Worm (Caenorhabditis elegans) whole organism, L4 larva: ENCODE data around the gene F43C11.7.

ENCODE experiments used
- D1046.2 ChIP-seq: fragments of 200-800 bp; sonication (Bioruptor generic); IDR thresholded peaks from 2 replicates; pipeline ENCODE4 v1.3.6; 2022; ENCODE audit warnings: missing genetic modification characterization, missing compliant biosample characterization
- F10B5.3 ChIP-seq: sonication (generic microtip); optimal IDR thresholded peaks from 2 replicates; lab custom pipeline; 2016; ENCODE audit warnings: mild to moderate bottlenecking, missing genetic modification characterization, missing compliant biosample characterization
- R02D3.7 ChIP-seq: fragments of 150-350 bp; sonication (generic microtip); optimal IDR thresholded peaks from 3 replicates; lab custom pipeline; 2014; ENCODE audit warnings: missing biosample characterization, missing genetic modification characterization
- T20F7.1 ChIP-seq: fragments of 200-800 bp; sonication (Bioruptor generic); optimal IDR thresholded peaks from 2 replicates; lab custom pipeline; 2018; ENCODE audit warnings: mild to moderate bottlenecking, missing genetic modification characterization, missing compliant biosample characterization
- Y5F2A.4 ChIP-seq: fragments of 200-800 bp; sonication (Bioruptor generic); optimal IDR thresholded peaks from 2 replicates; lab custom pipeline; 2018; ENCODE audit warnings: mild to moderate bottlenecking, missing genetic modification characterization, missing compliant biosample characterization
- Y75B8A.6 ChIP-seq: fragments of 200-800 bp; sonication (Bioruptor generic); IDR thresholded peaks from 2 replicates; pipeline ENCODE4 v1.3.6; 2022; ENCODE audit warnings: missing genetic modification reagents, missing genetic modification characterization, missing compliant biosample characterization
- ZK337.2 ChIP-seq: fragments of 200-800 bp; sonication (Bioruptor generic); IDR thresholded peaks from 2 replicates; pipeline ENCODE4 v1.3.6; 2022; ENCODE audit warnings: missing genetic modification reagents, missing genetic modification characterization, missing compliant biosample characterization
- aha-1 ChIP-seq: fragments of 150-350 bp; peaks from one replicate; lab custom pipeline; 2014; ENCODE audit warnings: missing biosample characterization, missing genetic modification characterization
- ama-1 ChIP-seq: fragments of 150-350 bp; optimal IDR thresholded peaks from 2 replicates; lab custom pipeline; 2014; ENCODE audit warnings: inconsistent platforms, mixed read lengths
- arid-1 ChIP-seq: fragments of 200-800 bp; sonication (Bioruptor generic); conservative IDR thresholded peaks from 2 replicates; pipeline ENCODE4 v1.3.6; 2022; ENCODE audit warnings: missing genetic modification reagents, missing genetic modification characterization, missing compliant biosample characterization
- ceh-20 ChIP-seq: fragments of 200-800 bp; sonication (Bioruptor generic); IDR thresholded peaks from 2 replicates; pipeline ENCODE4 v1.3.6; 2022; ENCODE audit warnings: missing genetic modification reagents, missing genetic modification characterization, missing compliant biosample characterization
- ceh-28 ChIP-seq: fragments of 150-350 bp; optimal IDR thresholded peaks from 2 replicates; lab custom pipeline; 2014; ENCODE audit warnings: missing biosample characterization, missing genetic modification reagents, missing genetic modification characterization
- ceh-44 ChIP-seq: fragments of 200-800 bp; sonication (Bioruptor generic); IDR thresholded peaks from 2 replicates; pipeline ENCODE4 v1.3.6; 2022; ENCODE audit warnings: missing genetic modification reagents, missing genetic modification characterization, missing compliant biosample characterization
- ceh-62 ChIP-seq: sonication (generic microtip); optimal IDR thresholded peaks from 2 replicates; lab custom pipeline; 2017; ENCODE audit warnings: missing biosample characterization, missing genetic modification characterization
- ctbp-1 ChIP-seq: fragments of 200-800 bp; sonication (Bioruptor generic); IDR thresholded peaks from 2 replicates; pipeline ENCODE4 v1.3.6; 2022; ENCODE audit warnings: missing genetic modification reagents, missing genetic modification characterization, missing compliant biosample characterization
- daf-12 ChIP-seq: fragments of 150-350 bp; optimal IDR thresholded peaks from 2 replicates; lab custom pipeline; 2014; ENCODE audit warnings: missing biosample characterization, missing genetic modification reagents, missing genetic modification characterization
- daf-16 ChIP-seq, 3 experiments: sonication (generic microtip); optimal IDR thresholded peaks; 2 replicates each; lab custom pipeline; 2016 to 2017; ENCODE audit warnings: missing genetic modification characterization in 3 of 3, missing genetic modification reagents in 3 of 3, mild to moderate bottlenecking in 2 of 3, missing compliant biosample characterization in 2 of 3, missing biosample characterization in 1 of 3, moderate library complexity in 1 of 3
- daf-19 ChIP-seq: fragments of 200-800 bp; sonication (Bioruptor generic); conservative IDR thresholded peaks from 2 replicates; pipeline ENCODE4 v1.3.6; 2022; ENCODE audit warnings: missing genetic modification characterization, missing compliant biosample characterization
- dmd-6 ChIP-seq: fragments of 200-800 bp; sonication (Bioruptor generic); IDR thresholded peaks from 2 replicates; pipeline ENCODE4 v1.3.6; 2022; ENCODE audit warnings: missing genetic modification reagents, missing genetic modification characterization, missing compliant biosample characterization
- dmd-9 ChIP-seq: fragments of 200-800 bp; sonication (Bioruptor generic); IDR thresholded peaks from 2 replicates; pipeline ENCODE4 v1.3.6; 2022; ENCODE audit warnings: missing genetic modification reagents, missing genetic modification characterization, missing compliant biosample characterization
- dpl-1 ChIP-seq: fragments of 150-350 bp; optimal IDR thresholded peaks from 2 replicates; lab custom pipeline; 2014; ENCODE audit warnings: missing biosample characterization, missing genetic modification reagents, missing genetic modification characterization
- dve-1 ChIP-seq: sonication (generic microtip); optimal IDR thresholded peaks from 2 replicates; lab custom pipeline; 2017; ENCODE audit warnings: antibody characterized with exemption, mild to moderate bottlenecking, missing genetic modification characterization, missing compliant biosample characterization; ENCODE audit not compliant: insufficient read depth
- egl-43 ChIP-seq: fragments of 200-800 bp; sonication (Bioruptor generic); IDR thresholded peaks from 2 replicates; pipeline ENCODE4 v1.3.6; 2022; ENCODE audit warnings: missing genetic modification reagents, missing genetic modification characterization, missing compliant biosample characterization
- fkh-10 ChIP-seq: fragments of 150-350 bp; optimal IDR thresholded peaks from 2 replicates; lab custom pipeline; 2014; ENCODE audit warnings: missing biosample characterization, missing genetic modification reagents, missing genetic modification characterization
- fos-1 ChIP-seq: fragments of 150-350 bp; optimal IDR thresholded peaks from 2 replicates; lab custom pipeline; 2014; ENCODE audit warnings: missing biosample characterization, missing genetic modification characterization
- hif-1 ChIP-seq, 2 experiments: sonication (generic microtip); optimal IDR thresholded peaks; 2 replicates each; lab custom pipeline; 2016 to 2017; ENCODE audit warnings: missing compliant biosample characterization in 2 of 2, missing genetic modification characterization in 2 of 2, missing genetic modification reagents in 2 of 2, missing genotype in 2 of 2, mild to moderate bottlenecking in 1 of 2
- hlh-11 ChIP-seq: fragments of 200-800 bp; sonication (Bioruptor generic); optimal IDR thresholded peaks from 2 replicates; lab custom pipeline; 2018; ENCODE audit warnings: mild to moderate bottlenecking, missing genetic modification characterization, missing compliant biosample characterization
- lim-7 ChIP-seq: fragments of 200-800 bp; sonication (Bioruptor generic); IDR thresholded peaks from 2 replicates; pipeline ENCODE4 v1.3.6; 2022; ENCODE audit warnings: missing genetic modification characterization, missing compliant biosample characterization
- lin-13 ChIP-seq: fragments of 150-350 bp; optimal IDR thresholded peaks from 2 replicates; lab custom pipeline; 2014; ENCODE audit warnings: missing biosample characterization, missing genetic modification reagents, missing genetic modification characterization
- lin-38 ChIP-seq: fragments of 200-800 bp; sonication (Bioruptor generic); IDR thresholded peaks from 2 replicates; pipeline ENCODE4 v1.3.6; 2022; ENCODE audit warnings: missing genetic modification reagents, missing genetic modification characterization, missing compliant biosample characterization
- lin-39 ChIP-seq: fragments of 150-350 bp; optimal IDR thresholded peaks from 2 replicates; lab custom pipeline; 2014; ENCODE audit warnings: missing biosample characterization, missing genetic modification reagents, missing genetic modification characterization
- lir-3 ChIP-seq: sonication (generic microtip); optimal IDR thresholded peaks from 2 replicates; lab custom pipeline; 2016; ENCODE audit warnings: mild to moderate bottlenecking, missing genetic modification characterization, missing compliant biosample characterization
- madf-5 ChIP-seq, 2 experiments: fragments of 200-800 bp; sonication (Bioruptor generic); IDR thresholded peaks; 2 replicates each; pipeline ENCODE4 v1.3.6; 2022; ENCODE audit warnings: missing compliant biosample characterization in 2 of 2, missing genetic modification characterization in 2 of 2
- mdl-1 ChIP-seq, 2 experiments: fragments of 150-350 bp in 1 of 2; sonication (generic microtip) in 1 of 2; optimal IDR thresholded peaks; 2 replicates each; lab custom pipeline; 2014 to 2017; ENCODE audit warnings: missing biosample characterization in 2 of 2, missing genetic modification characterization in 2 of 2
- mdt-29 ChIP-seq: fragments of 200-800 bp; sonication (Bioruptor generic); IDR thresholded peaks from 2 replicates; pipeline ENCODE4 v1.3.6; 2022; ENCODE audit warnings: missing genetic modification reagents, missing genetic modification characterization, missing compliant biosample characterization
- mes-2 ChIP-seq: sonication (generic microtip); optimal IDR thresholded peaks from 2 replicates; lab custom pipeline; 2016; ENCODE audit warnings: missing genotype, mild to moderate bottlenecking, missing genetic modification characterization, missing compliant biosample characterization; ENCODE audit not compliant: poor library complexity, severe bottlenecking
- nhr-111 ChIP-seq: fragments of 200-800 bp; sonication (Bioruptor generic); optimal IDR thresholded peaks from 2 replicates; lab custom pipeline; 2018; ENCODE audit warnings: mild to moderate bottlenecking, missing genetic modification characterization, missing compliant biosample characterization
- nhr-28 ChIP-seq: fragments of 150-350 bp; optimal IDR thresholded peaks from 2 replicates; lab custom pipeline; 2014; ENCODE audit warnings: missing biosample characterization, missing genetic modification characterization
- nhr-41 ChIP-seq: fragments of 200-800 bp; sonication (Bioruptor generic); IDR thresholded peaks from 2 replicates; pipeline ENCODE4 v1.3.6; 2022; ENCODE audit warnings: missing genetic modification reagents, missing genetic modification characterization, missing compliant biosample characterization
- nhr-6 ChIP-seq: fragments of 150-350 bp; optimal IDR thresholded peaks from 2 replicates; lab custom pipeline; 2014; ENCODE audit warnings: missing biosample characterization, missing genetic modification characterization
- nhr-77 ChIP-seq: fragments of 150-350 bp; optimal IDR thresholded peaks from 2 replicates; lab custom pipeline; 2014; ENCODE audit warnings: missing biosample characterization, missing genetic modification characterization
- php-3 ChIP-seq: fragments of 200-800 bp; sonication (Bioruptor generic); IDR thresholded peaks from 2 replicates; pipeline ENCODE4 v1.3.6; 2022; ENCODE audit warnings: missing genetic modification reagents, missing genetic modification characterization, missing compliant biosample characterization
- pqm-1 ChIP-seq: sonication (generic microtip); optimal IDR thresholded peaks from 2 replicates; lab custom pipeline; 2017; ENCODE audit warnings: missing biosample characterization, missing genetic modification characterization
- rbr-2 ChIP-seq: sonication (generic microtip); optimal IDR thresholded peaks from 2 replicates; lab custom pipeline; 2016; ENCODE audit warnings: missing genotype, missing genetic modification characterization, missing compliant biosample characterization
- set-16 ChIP-seq: fragments of 200-800 bp; sonication (Bioruptor generic); IDR thresholded peaks from 2 replicates; pipeline ENCODE4 v1.3.6; 2022; ENCODE audit warnings: missing genetic modification reagents, missing genetic modification characterization, missing compliant biosample characterization
- snpc-1.2 ChIP-seq: fragments of 200-800 bp; sonication (Bioruptor generic); IDR thresholded peaks from 2 replicates; pipeline ENCODE4 v1.3.6; 2022; ENCODE audit warnings: missing genetic modification reagents, missing genetic modification characterization, missing compliant biosample characterization
- snpc-4 ChIP-seq: fragments of 150-350 bp; optimal IDR thresholded peaks from 2 replicates; lab custom pipeline; 2014; ENCODE audit warnings: missing biosample characterization, missing genetic modification characterization
- tra-1 ChIP-seq: fragments of 200-800 bp; sonication (Bioruptor generic); IDR thresholded peaks from 2 replicates; pipeline ENCODE4 v1.3.6; 2022; ENCODE audit warnings: missing genetic modification reagents, missing genetic modification characterization, missing compliant biosample characterization
- unc-130 ChIP-seq: sonication (generic microtip); optimal IDR thresholded peaks from 2 replicates; lab custom pipeline; 2016; ENCODE audit warnings: missing genetic modification reagents, missing genetic modification characterization, missing compliant biosample characterization
- unc-62 ChIP-seq, 3 experiments: fragments of 150-350 bp in 1 of 3; sonication (generic microtip); optimal IDR thresholded peaks in 2 of 3; peaks in 1 of 3; 1 replicate in 1 of 3; 2 replicates in 2 of 3; lab custom pipeline; 2014 to 2017; ENCODE audit warnings: missing biosample characterization in 3 of 3, missing genetic modification characterization in 3 of 3, missing genetic modification reagents in 3 of 3, missing genotype in 1 of 3
- zag-1 ChIP-seq: fragments of 150-350 bp; optimal IDR thresholded peaks from 2 replicates; lab custom pipeline; 2014; ENCODE audit warnings: missing biosample characterization, missing genetic modification characterization

The F43C11.7 gene

ce11 chrII:2320097-2320496 lies 15.6 kb upstream of the F43C11.7 start, which contains the start of gene ZK1240.3:
TSS of gene ZK1240.3 (plus strand) at chrII:2320334.
- TF ChIP-seq D1046.2 (no peak), php-3 (GFP tag; lab: Robert Waterston, UW) (0 out of 2 replicates have a peak, but pooled peaks have one; percentile 48), unc-62 (GFP tag; optimal IDR thresholded peaks at IDR 0.05 in 1 of 2; lab: Kevin White, UChicago) (peak in 1 of 2 experiments; percentile 37), unc-62 (tag; optimal IDR thresholded peaks at IDR 0.05; lab: Kevin White, UChicago) (no peak), dmd-9 (GFP tag; lab: Robert Waterston, UW) (no peak), mdt-29 (no peak), lir-3 (tag; lab: Kevin White, UChicago) (no peak), set-16 (GFP tag; lab: Robert Waterston, UW) (no peak), nhr-111 (GFP tag; lab: Kevin White, UChicago) (no peak), ceh-20 (GFP tag; lab: Robert Waterston, UW) (no peak), aha-1 (tag; lab: Kevin White, UChicago) (peak; percentile 80), madf-5 (GFP tag; IDR thresholded peaks at IDR 0.05; lab: Robert Waterston, UW) (no peak), daf-12 (no peak), lin-38 (no peak), hlh-11 (tag; lab: Kevin White, UChicago) (peak; percentile 58), ceh-62 (tag; lab: Kevin White, UChicago) (no peak), fkh-10 (no peak), lim-7 (GFP tag; lab: Robert Waterston, UW) (no peak), pqm-1 (peak; percentile 91), zag-1 (tag; lab: Kevin White, UChicago) (no peak), ZK337.2 (GFP tag; lab: Robert Waterston, UW) (no peak), dpl-1 (GFP tag; lab: Kevin White, UChicago) (no peak), nhr-28 (peak; percentile 78), Y75B8A.6 (GFP tag; lab: Robert Waterston, UW) (no peak), daf-16 (GFP tag; optimal IDR thresholded peaks at IDR 0.05; lab: Kevin White, UChicago) (no peak), daf-16 (tag; optimal IDR thresholded peaks at IDR 0.05; lab: Kevin White, UChicago) (peak; percentile 62), dve-1 (peak; percentile 23), tra-1 (no peak), lin-39 (tag; lab: Kevin White, UChicago) (no peak), egl-43 (GFP tag; lab: Robert Waterston, UW) (no peak), Y5F2A.4 (no peak), dmd-6 (GFP tag; lab: Robert Waterston, UW) (peak; percentile 69), ceh-28 (no peak), F10B5.3 (tag; lab: Kevin White, UChicago) (no peak), unc-130 (no peak), fos-1 (tag; lab: Kevin White, UChicago) (no peak), nhr-77 (tag; lab: Kevin White, UChicago) (no peak), mes-2 (tag; lab: Kevin White, UChicago) (no peak), ama-1 (no peak), mdl-1 (tag; optimal IDR thresholded peaks at IDR 0.05; lab: Kevin White, UChicago) (no peak), arid-1 (GFP tag; lab: Robert Waterston, UW) (no peak), snpc-4 (tag; lab: Kevin White, UChicago) (no peak), R02D3.7 (tag; lab: Kevin White, UChicago) (no peak), hif-1 (tag; optimal IDR thresholded peaks at IDR 0.05; lab: Kevin White, UChicago) (no peak), lin-13 (GFP tag; lab: Kevin White, UChicago) (no peak), daf-19 (GFP tag; lab: Robert Waterston, UW) (no peak), rbr-2 (tag; lab: Kevin White, UChicago) (no peak), ctbp-1 (GFP tag; lab: Robert Waterston, UW) (no peak), ceh-44 (GFP tag; lab: Robert Waterston, UW) (no peak), snpc-1.2 (GFP tag; lab: Robert Waterston, UW) (no peak), T20F7.1 (peak; percentile 32), nhr-41 (GFP tag; lab: Robert Waterston, UW) (peak; percentile 55; the same call in 1 of the 2 replicates), nhr-6 (tag; lab: Kevin White, UChicago) (no peak)
